Worm (Caenorhabditis elegans) whole organism, L4/young adult: ENCODE data around the gene clec-62.

Experiments
- W03F9.2 ChIP-seq: fragments of 150-350 bp; optimal IDR thresholded peaks from 2 replicates; lab custom pipeline; 2014; ENCODE audit warnings: missing biosample characterization, missing genetic modification characterization
- dao-5 ChIP-seq: sonication (generic microtip); optimal IDR thresholded peaks from 2 replicates; lab custom pipeline; 2016; ENCODE audit warnings: missing genotype, missing genetic modification characterization, moderate library complexity, missing compliant biosample characterization
- him-1 ChIP-seq: sonication (generic microtip); optimal IDR thresholded peaks from 2 replicates; lab custom pipeline; 2016; ENCODE audit warnings: missing genotype, missing genetic modification reagents, missing genetic modification characterization, missing compliant biosample characterization

DNA sequence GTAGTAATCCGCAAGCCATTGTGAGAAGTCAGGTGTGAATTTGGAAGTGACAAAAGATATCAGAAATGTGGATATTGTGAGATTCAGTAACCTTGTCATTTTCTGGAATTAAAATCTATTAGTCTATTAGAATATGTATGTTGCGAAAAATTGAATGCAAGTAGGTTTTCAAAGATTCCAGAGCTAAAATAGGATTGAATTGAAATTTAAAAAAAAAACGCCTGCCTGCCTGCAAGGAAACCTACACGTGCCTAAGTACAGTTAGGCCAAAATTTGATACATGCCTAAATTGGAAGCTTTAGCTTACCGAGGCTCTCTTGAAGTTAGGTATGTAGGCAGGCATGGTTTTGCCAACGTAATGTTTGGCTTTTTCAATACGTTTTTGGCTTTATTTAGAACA is 40.3 kb upstream of the clec-62 start, which contains the start of gene lips-9:
- TF ChIP-seq him-1 (tag; lab: Kevin White, UChicago) (no peak), W03F9.2 (tag; lab: Kevin White, UChicago) (no peak), dao-5 (tag; lab: Kevin White, UChicago) (no peak)
